Worm (Caenorhabditis elegans) whole organism, late embryonic: ENCODE results near the gene C53A5.17.

Experiments used
- ahr-1 ChIP-seq: sonication (generic microtip); optimal IDR thresholded peaks from 2 replicates; lab custom pipeline; 2016; ENCODE audit warnings: missing genetic modification characterization, missing compliant biosample characterization
- ceh-9 ChIP-seq: sonication (generic microtip); optimal IDR thresholded peaks from 2 replicates; lab custom pipeline; 2016; ENCODE audit warnings: mild to moderate bottlenecking, missing genetic modification characterization, inconsistent platforms, missing compliant biosample characterization
- dmd-4 ChIP-seq: sonication (generic microtip); optimal IDR thresholded peaks from 2 replicates; lab custom pipeline; 2016; ENCODE audit warnings: borderline replicate concordance, missing genetic modification characterization, missing compliant biosample characterization
- fax-1 ChIP-seq: sonication (generic microtip); optimal IDR thresholded peaks from 2 replicates; lab custom pipeline; 2016; ENCODE audit warnings: missing genotype, missing genetic modification characterization, missing compliant biosample characterization
- fkh-6 ChIP-seq: sonication (generic microtip); optimal IDR thresholded peaks from 2 replicates; lab custom pipeline; 2016; ENCODE audit warnings: missing genetic modification characterization, missing compliant biosample characterization
- hlh-15 ChIP-seq: sonication (generic microtip); optimal IDR thresholded peaks from 2 replicates; lab custom pipeline; 2016; ENCODE audit warnings: missing genetic modification characterization, missing compliant biosample characterization
- mec-3 ChIP-seq: sonication (generic microtip); optimal IDR thresholded peaks from 2 replicates; lab custom pipeline; 2016; ENCODE audit warnings: borderline replicate concordance, missing genetic modification characterization, missing compliant biosample characterization
- unc-86 ChIP-seq: sonication (generic microtip); optimal IDR thresholded peaks from 2 replicates; lab custom pipeline; 2016; ENCODE audit warnings: missing genetic modification characterization, missing compliant biosample characterization

ce11 chrV:14504120-14504519 is 16.8 kb downstream of the C53A5.17 start:
- TF ChIP-seq fax-1 (tag; lab: Kevin White, UChicago) (no peak), ahr-1 (tag; lab: Kevin White, UChicago) (no peak), fkh-6 (tag; lab: Kevin White, UChicago) (no peak), hlh-15 (tag; lab: Kevin White, UChicago) (no peak), mec-3 (tag; lab: Kevin White, UChicago) (no peak), ceh-9 (no peak), unc-86 (tag; lab: Kevin White, UChicago) (no peak), dmd-4 (tag; lab: Kevin White, UChicago) (no peak)
